Fruit fly (Drosophila melanogaster) whole organism, pupa: Measurements from ENCODE around the gene twit.

Experiments used
- CG10348 ChIP-seq: fragments of 200-800 bp; sonication (Bioruptor generic); IDR thresholded peaks from 2 replicates; pipeline ENCODE4 v1.3.6; 2022; ENCODE audit warnings: missing biosample characterization, missing genetic modification characterization
- CG12605 ChIP-seq: fragments of 200-800 bp; sonication (Bioruptor generic); IDR thresholded peaks from 2 replicates; pipeline ENCODE4 v1.3.6; 2022; ENCODE audit warnings: missing biosample characterization, missing genetic modification characterization
- CG13204 ChIP-seq: fragments of 200-800 bp; sonication (Bioruptor generic); optimal IDR thresholded peaks from 2 replicates; lab custom pipeline; 2018; ENCODE audit warnings: missing biosample characterization, mild to moderate bottlenecking, missing genetic modification characterization, moderate library complexity
- CG14655 ChIP-seq: fragments of 200-800 bp; sonication (Bioruptor generic); optimal IDR thresholded peaks from 3 replicates; lab custom pipeline; 2017; ENCODE audit warnings: mild to moderate bottlenecking, missing biosample characterization, missing genetic modification reagents, missing genetic modification characterization
- CG15710 ChIP-seq: fragments of 200-800 bp; sonication (Bioruptor generic); optimal IDR thresholded peaks from 2 replicates; lab custom pipeline; 2018; ENCODE audit warnings: missing biosample characterization, mild to moderate bottlenecking, missing genetic modification characterization, moderate library complexity
- CG17806 ChIP-seq: fragments of 200-800 bp; sonication (Bioruptor generic); optimal IDR thresholded peaks from 2 replicates; lab custom pipeline; 2018; ENCODE audit warnings: missing biosample characterization, mild to moderate bottlenecking, missing genetic modification characterization, moderate library complexity
- CG32121 ChIP-seq: fragments of 200-800 bp; sonication (Bioruptor generic); IDR thresholded peaks from 2 replicates; pipeline ENCODE4 v1.3.6; 2022; ENCODE audit warnings: missing biosample characterization, missing genetic modification characterization
- CG34367 ChIP-seq: fragments of 200-800 bp; sonication (Bioruptor generic); optimal IDR thresholded peaks from 2 replicates; lab custom pipeline; 2018; ENCODE audit warnings: missing biosample characterization, mild to moderate bottlenecking, missing genetic modification characterization
- CG4496 ChIP-seq: fragments of 200-800 bp; sonication (Bioruptor generic); IDR thresholded peaks from 3 replicates; pipeline ENCODE4 v1.3.6; 2022; ENCODE audit warnings: missing biosample characterization, missing genetic modification characterization
- CG8159 ChIP-seq: fragments of 200-800 bp; sonication (Bioruptor generic); optimal IDR thresholded peaks from 3 replicates; lab custom pipeline; 2018; ENCODE audit warnings: missing biosample characterization, mild to moderate bottlenecking, missing genetic modification characterization, moderate library complexity
- CG8301 ChIP-seq: fragments of 200-800 bp; sonication (Bioruptor generic); optimal IDR thresholded peaks from 2 replicates; lab custom pipeline; 2018; ENCODE audit warnings: missing biosample characterization, mild to moderate bottlenecking, missing genetic modification characterization
- CG9948 ChIP-seq: fragments of 200-800 bp; sonication (Bioruptor generic); optimal IDR thresholded peaks from 2 replicates; lab custom pipeline; 2018; ENCODE audit warnings: missing biosample characterization, mild to moderate bottlenecking, missing genetic modification characterization, moderate library complexity
- D1 ChIP-seq: fragments of 200-800 bp; sonication (Bioruptor generic); optimal IDR thresholded peaks from 2 replicates; lab custom pipeline; 2018; ENCODE audit warnings: missing biosample characterization, mild to moderate bottlenecking, missing genetic modification characterization, moderate library complexity
- EcR ChIP-seq: fragments of 200-800 bp; sonication (Bioruptor generic); optimal IDR thresholded peaks from 3 replicates; lab custom pipeline; 2019; ENCODE audit warnings: missing biosample characterization, missing genetic modification characterization, mild to moderate bottlenecking, moderate library complexity, missing genetic modification reagents
- Ets98B ChIP-seq: fragments of 200-800 bp; sonication (Bioruptor generic); IDR thresholded peaks from 2 replicates; pipeline ENCODE4 v1.3.6; 2022; ENCODE audit warnings: missing biosample characterization, missing genetic modification characterization
- Pif1A ChIP-seq: fragments of 200-800 bp; sonication (Bioruptor generic); optimal IDR thresholded peaks from 3 replicates; lab custom pipeline; 2016; ENCODE audit warnings: missing biosample characterization, missing genetic modification characterization
- Pif1B ChIP-seq: fragments of 200-800 bp; sonication (Bioruptor generic); optimal IDR thresholded peaks from 3 replicates; lab custom pipeline; 2016; ENCODE audit warnings: missing biosample characterization, missing genetic modification characterization
- Snoo ChIP-seq: fragments of 200-800 bp; sonication (Bioruptor generic); optimal IDR thresholded peaks from 3 replicates; lab custom pipeline; 2017; ENCODE audit warnings: missing biosample characterization, mild to moderate bottlenecking, missing genetic modification characterization, inconsistent platforms
- fd96Ca ChIP-seq: fragments of 200-800 bp; sonication (Bioruptor generic); IDR thresholded peaks from 3 replicates; pipeline ENCODE4 v1.3.6; 2022; ENCODE audit warnings: missing biosample characterization, missing genetic modification characterization
- gl ChIP-seq: fragments of 200-800 bp; sonication (Bioruptor generic); optimal IDR thresholded peaks from 2 replicates; lab custom pipeline; 2018; ENCODE audit warnings: missing biosample characterization, mild to moderate bottlenecking, missing genetic modification characterization
- rn ChIP-seq: fragments of 200-800 bp; sonication (Bioruptor generic); IDR thresholded peaks from 2 replicates; pipeline ENCODE4 v1.3.6; 2022; ENCODE audit warnings: missing biosample characterization, missing genetic modification characterization

Gene twit

dm6 chr2L:20821249-20822024 is 30.9 kb upstream of the twit start:
- TF ChIP-seq CG14655 (GFP tag; lab: Kevin White, UChicago) (peak; percentile 54), CG9948 (no peak), CG17806 (tag; lab: Kevin White, UChicago) (peak; percentile 34), CG34367 (no peak), Pif1B (GFP tag; lab: Kevin White, UChicago) (peak; percentile 18), fd96Ca (GFP tag; lab: Robert Waterston, UW) (peak; percentile 33), CG32121 (GFP tag; lab: Robert Waterston, UW) (peak; percentile 52; the same call in 1 of the 2 replicates), CG8301 (tag; lab: Kevin White, UChicago) (peak; percentile 46), CG10348 (GFP tag; lab: Robert Waterston, UW) (no peak), CG12605 (no peak; the same call in 1 of the 2 replicates), CG15710 (tag; lab: Kevin White, UChicago) (no peak), EcR (GFP tag; lab: Kevin White, UChicago) (peak; percentile 63), CG8159 (tag; lab: Kevin White, UChicago) (peak; percentile 59), CG13204 (GFP tag; lab: Kevin White, UChicago) (peak; percentile 95), rn (no peak), CG4496 (GFP tag; lab: Robert Waterston, UW) (peak; percentile 86), gl (peak; percentile 26), Ets98B (GFP tag; lab: Robert Waterston, UW) (peak; percentile 76; the same call in 1 of the 2 replicates), D1 (tag; lab: Kevin White, UChicago) (no peak), Pif1A (GFP tag; lab: Kevin White, UChicago) (peak; percentile 75), Snoo (tag; lab: Kevin White, UChicago) (peak; percentile 10)

dm6 chr2L:20822025-20822371 is 30.4 kb upstream of the twit start:
- TF ChIP-seq Pif1A (GFP tag; lab: Kevin White, UChicago) = no peak
- TF ChIP-seq CG32121 (GFP tag; lab: Robert Waterston, UW) = peak; percentile 65
- no peak for TF ChIP-seq CG17806 (tag; lab: Kevin White, UChicago)
- TF ChIP-seq CG9948 = no peak
- peak; percentile 81; the same call in 2 of the 3 replicates for TF ChIP-seq fd96Ca (GFP tag; lab: Robert Waterston, UW)
- peak; percentile 12 for TF ChIP-seq CG8159 (tag; lab: Kevin White, UChicago)
- no peak for TF ChIP-seq CG12605
- TF ChIP-seq Pif1B (GFP tag; lab: Kevin White, UChicago) = no peak
- TF ChIP-seq EcR (GFP tag; lab: Kevin White, UChicago) = no peak
- 0 out of 2 replicates have a peak, but pooled peaks have one; percentile 14 for TF ChIP-seq CG10348 (GFP tag; lab: Robert Waterston, UW)
- TF ChIP-seq CG13204 (GFP tag; lab: Kevin White, UChicago) = peak; percentile 5
- no peak for TF ChIP-seq CG34367
- no peak for TF ChIP-seq CG14655 (GFP tag; lab: Kevin White, UChicago)
- no peak for TF ChIP-seq gl
- TF ChIP-seq Ets98B (GFP tag; lab: Robert Waterston, UW) = peak; percentile 63
- no peak for TF ChIP-seq D1 (tag; lab: Kevin White, UChicago)
- TF ChIP-seq CG15710 (tag; lab: Kevin White, UChicago) = peak; percentile 31
- TF ChIP-seq CG8301 (tag; lab: Kevin White, UChicago) = no peak
- TF ChIP-seq rn = no peak
- TF ChIP-seq CG4496 (GFP tag; lab: Robert Waterston, UW) = no peak
- TF ChIP-seq Snoo (tag; lab: Kevin White, UChicago) = no peak

dm6 chr2L:20822489-20823195 is 29.7 kb upstream of the twit start, which contains the start of gene CG9331:
Gene CG9331 (plus strand): TSS chr2L:20822828.
- TF ChIP-seq CG10348 (GFP tag; lab: Robert Waterston, UW) (no peak), CG8301 (tag; lab: Kevin White, UChicago) (no peak), D1 (tag; lab: Kevin White, UChicago) (no peak), CG15710 (tag; lab: Kevin White, UChicago) (no peak), CG14655 (GFP tag; lab: Kevin White, UChicago) (no peak), Pif1B (GFP tag; lab: Kevin White, UChicago) (no peak), CG17806 (tag; lab: Kevin White, UChicago) (no peak), CG12605 (no peak; the same call in 1 of the 2 replicates), CG13204 (GFP tag; lab: Kevin White, UChicago) (peak; percentile 82), fd96Ca (GFP tag; lab: Robert Waterston, UW) (peak; percentile 36; the same call in 1 of the 3 replicates), Snoo (tag; lab: Kevin White, UChicago) (no peak), gl (no peak), CG4496 (GFP tag; lab: Robert Waterston, UW) (peak; percentile 44; the same call in 1 of the 3 replicates), CG8159 (tag; lab: Kevin White, UChicago) (no peak), CG9948 (no peak), EcR (GFP tag; lab: Kevin White, UChicago) (peak; percentile 70), CG34367 (no peak), Ets98B (GFP tag; lab: Robert Waterston, UW) (peak; percentile 57), CG32121 (GFP tag; lab: Robert Waterston, UW) (peak; percentile 75; the same call in 1 of the 2 replicates), Pif1A (GFP tag; lab: Kevin White, UChicago) (no peak), rn (no peak)
- TF ChIP-seq, all 21 proteins: peak for 6
